Comparison of ENCODE assay signal across 3 worm cellular contexts in genomic region chrV:2600543-2600942, ce11.
TF ChIP-seq lines count a peak whose summit lies in the region.

No protein-coding gene starts in this region.

TF ChIP-seq in whole organism, L1 larva, 84 proteins besides CTCF, POLR2A, EP300 and RAD21 (continued from another document and continues in another):
- TF ChIP-seq fkh-10 (GFP tag; optimal IDR thresholded peaks at IDR 0.05; lab: Kevin White, UChicago), result peak; percentile 31
- TF ChIP-seq zag-1 (tag; optimal IDR thresholded peaks at IDR 0.05; lab: Kevin White, UChicago), result no peak
- TF ChIP-seq dsc-1 (tag; optimal IDR thresholded peaks at IDR 0.05; lab: Kevin White, UChicago), result peak; percentile 95
- TF ChIP-seq ces-1 (GFP tag; optimal IDR thresholded peaks at IDR 0.05; lab: Kevin White, UChicago), result no peak
- TF ChIP-seq ztf-11 (tag; optimal IDR thresholded peaks at IDR 0.05; lab: Kevin White, UChicago), result peak in 1 of 2 experiments; percentile 76
- TF ChIP-seq ceh-82 (tag; optimal IDR thresholded peaks at IDR 0.05; lab: Kevin White, UChicago), result peak; percentile 45 to 73 (median 72)
- TF ChIP-seq nhr-85 (tag; lab: Kevin White, UChicago), result peak; percentile 95
- peak; percentile 94 for TF ChIP-seq nhr-20 (tag; optimal IDR thresholded peaks at IDR 0.05; lab: Kevin White, UChicago)
- TF ChIP-seq dpl-1 (GFP tag; optimal IDR thresholded peaks at IDR 0.05; lab: Kevin White, UChicago), result peak; percentile 92 to 99 (median 97)
- no peak for TF ChIP-seq ama-1 (optimal IDR thresholded peaks at IDR 0.05; lab: Kevin White, UChicago)
- TF ChIP-seq lsy-2 (tag; optimal IDR thresholded peaks at IDR 0.05; lab: Kevin White, UChicago), result peak; percentile 87
- TF ChIP-seq mep-1 (tag; optimal IDR thresholded peaks at IDR 0.05; lab: Kevin White, UChicago), result peak; percentile 84
- TF ChIP-seq tlp-1 (tag; optimal IDR thresholded peaks at IDR 0.05; lab: Kevin White, UChicago), result no peak
- peak; percentile 94 for TF ChIP-seq swsn-7 (tag; optimal IDR thresholded peaks at IDR 0.05; lab: Kevin White, UChicago)
- no peak for TF ChIP-seq aha-1 (tag; optimal IDR thresholded peaks at IDR 0.05; lab: Kevin White, UChicago)
- peak; percentile 63 for TF ChIP-seq nhr-237 (tag; optimal IDR thresholded peaks at IDR 0.05; lab: Kevin White, UChicago)
- TF ChIP-seq ztf-4 (tag; optimal IDR thresholded peaks at IDR 0.05; lab: Kevin White, UChicago), result peak; percentile 67
- peak; percentile 64 for TF ChIP-seq skn-1 (tag; optimal IDR thresholded peaks at IDR 0.05; lab: Kevin White, UChicago)
- TF ChIP-seq lir-3 (tag; optimal IDR thresholded peaks at IDR 0.05; lab: Kevin White, UChicago; ENCODE audit: poor library complexity), result peak; percentile 88
- TF ChIP-seq nhr-77 (tag; optimal IDR thresholded peaks at IDR 0.05; lab: Kevin White, UChicago), result peak; percentile 63
- TF ChIP-seq fkh-8 (tag; optimal IDR thresholded peaks at IDR 0.05; lab: Kevin White, UChicago), result peak; percentile 94
- peak; percentile 90 for TF ChIP-seq xbp-1 (tag; optimal IDR thresholded peaks at IDR 0.05; lab: Kevin White, UChicago)
- TF ChIP-seq rnt-1 (tag; optimal IDR thresholded peaks at IDR 0.05; lab: Kevin White, UChicago), result peak; percentile 93
- peak; percentile 99 for TF ChIP-seq efl-1 (optimal IDR thresholded peaks at IDR 0.05; lab: Kevin White, UChicago)
- peak; percentile 97 to 100 for TF ChIP-seq efl-1 (GFP tag; optimal IDR thresholded peaks at IDR 0.05 in 1 of 2; lab: Kevin White, UChicago)
- no peak for TF ChIP-seq unc-62 (GFP tag; optimal IDR thresholded peaks at IDR 0.05; lab: Kevin White, UChicago)
- peak; percentile 95 for TF ChIP-seq egl-13 (tag; optimal IDR thresholded peaks at IDR 0.05; lab: Kevin White, UChicago)
- TF ChIP-seq nhr-84 (tag; optimal IDR thresholded peaks at IDR 0.05; lab: Kevin White, UChicago), result no peak
- peak; percentile 86 for TF ChIP-seq fkh-4 (tag; optimal IDR thresholded peaks at IDR 0.05; lab: Kevin White, UChicago; ENCODE audit: borderline replicate concordance)
- peak; percentile 96 for TF ChIP-seq nhr-47 (tag; optimal IDR thresholded peaks at IDR 0.05; lab: Kevin White, UChicago)
- TF ChIP-seq alr-1 (tag; optimal IDR thresholded peaks at IDR 0.05; lab: Kevin White, UChicago; ENCODE audit: borderline replicate concordance), result no peak
- no peak for TF ChIP-seq pqm-1 (tag; optimal IDR thresholded peaks at IDR 0.05; lab: Kevin White, UChicago)
- no peak for TF ChIP-seq unc-30 (tag; optimal IDR thresholded peaks at IDR 0.05; lab: Kevin White, UChicago)
- TF ChIP-seq nhr-12 (tag; optimal IDR thresholded peaks at IDR 0.05; lab: Kevin White, UChicago), result no peak
- TF ChIP-seq nhr-19 (GFP tag; conservative IDR thresholded peaks at IDR 0.05; lab: Robert Waterston, UW), result peak; percentile 98
- peak; percentile 90 for TF ChIP-seq nhr-90 (tag; optimal IDR thresholded peaks at IDR 0.05; lab: Kevin White, UChicago; ENCODE audit: poor library complexity)
- TF ChIP-seq snu-23 (GFP tag; optimal IDR thresholded peaks at IDR 0.05; lab: Kevin White, UChicago), result peak; percentile 93
- peak; percentile 2 for TF ChIP-seq efl-3 (GFP tag; optimal IDR thresholded peaks at IDR 0.05; lab: Kevin White, UChicago)
- TF ChIP-seq unc-86 (tag; optimal IDR thresholded peaks at IDR 0.05; lab: Kevin White, UChicago), result peak; percentile 93
- TF ChIP-seq blmp-1 (tag; optimal IDR thresholded peaks at IDR 0.05; lab: Kevin White, UChicago), result peak; percentile 35
- peak; percentile 74 for TF ChIP-seq ceh-90 (tag; optimal IDR thresholded peaks at IDR 0.05; lab: Kevin White, UChicago)
- no peak for TF ChIP-seq hlh-4 (tag; optimal IDR thresholded peaks at IDR 0.05; lab: Kevin White, UChicago)
- peak; percentile 87 for TF ChIP-seq F16B12.6 (tag; optimal IDR thresholded peaks at IDR 0.05; lab: Kevin White, UChicago)

TF ChIP-seq in whole organism, L3 larva, 47 proteins besides CTCF, POLR2A, EP300 and RAD21 (continued from another document):
- TF ChIP-seq fkh-2 (tag; optimal IDR thresholded peaks at IDR 0.05; lab: Kevin White, UChicago) (no peak), ceh-16 (tag; optimal IDR thresholded peaks at IDR 0.05; lab: Kevin White, UChicago) (no peak), elt-2 (tag; optimal IDR thresholded peaks at IDR 0.05; lab: Kevin White, UChicago) (peak; percentile 75), ztf-4 (tag; optimal IDR thresholded peaks at IDR 0.05; lab: Kevin White, UChicago) (no peak), skn-1 (tag; optimal IDR thresholded peaks at IDR 0.05; lab: Kevin White, UChicago) (peak; percentile 32), R02D3.7 (tag; optimal IDR thresholded peaks at IDR 0.05; lab: Kevin White, UChicago) (peak; percentile 66), fkh-10 (GFP tag; optimal IDR thresholded peaks at IDR 0.05; lab: Kevin White, UChicago) (no peak), sea-2 (GFP tag; optimal IDR thresholded peaks at IDR 0.05; lab: Kevin White, UChicago) (no peak), nfya-1 (tag; optimal IDR thresholded peaks at IDR 0.05; lab: Kevin White, UChicago; ENCODE audit: insufficient read depth) (peak; percentile 72), unc-62 (GFP tag; optimal IDR thresholded peaks at IDR 0.05; lab: Kevin White, UChicago) (no peak), elt-1 (tag; optimal IDR thresholded peaks at IDR 0.05; lab: Kevin White, UChicago) (no peak), nhr-28 (tag; optimal IDR thresholded peaks at IDR 0.05; lab: Kevin White, UChicago) (no peak), lin-39 (tag; optimal IDR thresholded peaks at IDR 0.05; lab: Kevin White, UChicago) (no peak), ceh-82 (tag; optimal IDR thresholded peaks at IDR 0.05; lab: Kevin White, UChicago) (peak; percentile 31), mdl-1 (tag; optimal IDR thresholded peaks at IDR 0.05; lab: Kevin White, UChicago) (no peak), ceh-9 (tag; optimal IDR thresholded peaks at IDR 0.05; lab: Kevin White, UChicago) (no peak), pha-4 (tag; optimal IDR thresholded peaks at IDR 0.05; lab: Kevin White, UChicago) (peak; percentile 90), nhr-76 (tag; optimal IDR thresholded peaks at IDR 0.05; lab: Kevin White, UChicago) (no peak), nhr-77 (tag; optimal IDR thresholded peaks at IDR 0.05; lab: Kevin White, UChicago) (no peak), zag-1 (tag; optimal IDR thresholded peaks at IDR 0.05; lab: Kevin White, UChicago) (no peak), nhr-43 (tag; optimal IDR thresholded peaks at IDR 0.05; lab: Kevin White, UChicago; ENCODE audit: poor library complexity, severe bottlenecking) (peak; percentile 64), lsy-12 (tag; optimal IDR thresholded peaks at IDR 0.05; lab: Kevin White, UChicago) (peak; percentile 72), aly-2 (tag; optimal IDR thresholded peaks at IDR 0.05; lab: Kevin White, UChicago) (no peak), jun-1 (tag; optimal IDR thresholded peaks at IDR 0.05; lab: Kevin White, UChicago) (peak; percentile 38), pqm-1 (tag; optimal IDR thresholded peaks at IDR 0.05; lab: Kevin White, UChicago) (no peak), hmg-11 (tag; optimal IDR thresholded peaks at IDR 0.05; lab: Kevin White, UChicago) (peak; percentile 54), unc-39 (tag; optimal IDR thresholded peaks at IDR 0.05; lab: Kevin White, UChicago) (no peak)
TF ChIP-seq in whole organism, L3 larva: peak in this region for 16.

TF ChIP-seq in whole organism, young adult, 124 proteins besides CTCF, POLR2A, EP300 and RAD21 (continued from another document and continues in another):
- peak; percentile 51; the same call in 1 of the 2 replicates for TF ChIP-seq lin-26 (GFP tag; IDR thresholded peaks at IDR 0.05; lab: Robert Waterston, UW)
- no peak for TF ChIP-seq rec-8 (tag; optimal IDR thresholded peaks at IDR 0.05; lab: Kevin White, UChicago)
- peak; percentile 81 for TF ChIP-seq hmg-1.2 (GFP tag; IDR thresholded peaks at IDR 0.05; lab: Robert Waterston, UW)
- TF ChIP-seq F52B5.7 (tag; optimal IDR thresholded peaks at IDR 0.05; lab: Kevin White, UChicago), result no peak
- no peak for TF ChIP-seq ceh-79 (tag; optimal IDR thresholded peaks at IDR 0.05; lab: Kevin White, UChicago)
- TF ChIP-seq madf-6 (GFP tag; IDR thresholded peaks at IDR 0.05; lab: Robert Waterston, UW), result peak; percentile 80
- TF ChIP-seq F57A8.1 (GFP tag; optimal IDR thresholded peaks at IDR 0.05; lab: Kevin White, UChicago), result no peak
- 0 out of 2 replicates have a peak, but pooled peaks have one; percentile 71 for TF ChIP-seq egl-18 (GFP tag; IDR thresholded peaks at IDR 0.05; lab: Robert Waterston, UW)
- TF ChIP-seq sea-2 (GFP tag; IDR thresholded peaks at IDR 0.05; lab: Robert Waterston, UW), result no peak
- TF ChIP-seq Y53G8AR.9 (GFP tag; conservative IDR thresholded peaks at IDR 0.05; lab: Robert Waterston, UW), result peak; percentile 88
- TF ChIP-seq madf-3 (GFP tag; IDR thresholded peaks at IDR 0.05; lab: Robert Waterston, UW), result peak; percentile 81; the same call in 1 of the 2 replicates
- TF ChIP-seq B0261.1 (tag; optimal IDR thresholded peaks at IDR 0.05; lab: Kevin White, UChicago), result no peak
- peak; percentile 81 for TF ChIP-seq bed-2 (GFP tag; IDR thresholded peaks at IDR 0.05; lab: Robert Waterston, UW)
- peak; percentile 67; the same call in 1 of the 2 replicates for TF ChIP-seq hmg-20 (GFP tag; IDR thresholded peaks at IDR 0.05; lab: Robert Waterston, UW)
- TF ChIP-seq mes-4 (tag; optimal IDR thresholded peaks at IDR 0.05; lab: Kevin White, UChicago), result no peak
- peak; percentile 37 for TF ChIP-seq F22D6.2 (tag; optimal IDR thresholded peaks at IDR 0.05; lab: Kevin White, UChicago)
- no peak for TF ChIP-seq mel-28 (tag; optimal IDR thresholded peaks at IDR 0.05; lab: Kevin White, UChicago; ENCODE audit: borderline replicate concordance)
- TF ChIP-seq aptf-3 (GFP tag; IDR thresholded peaks at IDR 0.05; lab: Robert Waterston, UW), result no peak
- TF ChIP-seq zfh-2 (GFP tag; conservative IDR thresholded peaks at IDR 0.05; lab: Robert Waterston, UW), result peak; percentile 51
- TF ChIP-seq attf-6 (GFP tag; IDR thresholded peaks at IDR 0.05; lab: Robert Waterston, UW), result 0 out of 2 replicates have a peak, but pooled peaks have one; percentile 29
- peak; percentile 53; the same call in 1 of the 2 replicates for TF ChIP-seq aptf-2 (GFP tag; conservative IDR thresholded peaks at IDR 0.05; lab: Robert Waterston, UW)
- TF ChIP-seq F55B11.4 (tag; optimal IDR thresholded peaks at IDR 0.05; lab: Kevin White, UChicago; ENCODE audit: borderline replicate concordance, insufficient read depth), result no peak
- TF ChIP-seq ztf-26 (tag; optimal IDR thresholded peaks at IDR 0.05; lab: Kevin White, UChicago), result peak; percentile 56
- no peak for TF ChIP-seq akir-1 (GFP tag; optimal IDR thresholded peaks at IDR 0.05; lab: Kevin White, UChicago)
- TF ChIP-seq ztf-3 (GFP tag; optimal IDR thresholded peaks at IDR 0.05; lab: Kevin White, UChicago), result no peak
- peak; percentile 80 for TF ChIP-seq C06A6.2 (GFP tag; conservative IDR thresholded peaks at IDR 0.05; lab: Robert Waterston, UW)
- TF ChIP-seq ceh-91 (GFP tag; IDR thresholded peaks at IDR 0.05; lab: Robert Waterston, UW), result peak; percentile 70; the same call in 1 of the 2 replicates
- TF ChIP-seq snpc-1.1 (tag; optimal IDR thresholded peaks at IDR 0.05; lab: Kevin White, UChicago; ENCODE audit: insufficient read depth), result no peak
- TF ChIP-seq B0019.2 (GFP tag; conservative IDR thresholded peaks at IDR 0.05; lab: Robert Waterston, UW), result no peak
- peak; percentile 29 for TF ChIP-seq lsl-1 (GFP tag; optimal IDR thresholded peaks at IDR 0.05; lab: Kevin White, UChicago)
- TF ChIP-seq T26A5.8 (tag; optimal IDR thresholded peaks at IDR 0.05; lab: Kevin White, UChicago), result no peak
- peak; percentile 38 for TF ChIP-seq unc-130 (GFP tag; optimal IDR thresholded peaks at IDR 0.05; lab: Kevin White, UChicago)
- no peak for TF ChIP-seq ama-1 (optimal IDR thresholded peaks at IDR 0.05; lab: Kevin White, UChicago)
- no peak for TF ChIP-seq ama-1 (GFP tag; optimal IDR thresholded peaks at IDR 0.05; lab: Kevin White, UChicago)
- TF ChIP-seq him-1 (tag; optimal IDR thresholded peaks at IDR 0.05; lab: Kevin White, UChicago), result no peak
- TF ChIP-seq efl-1 (GFP tag; optimal IDR thresholded peaks at IDR 0.05; lab: Kevin White, UChicago), result peak; percentile 88
- TF ChIP-seq bed-1 (GFP tag; IDR thresholded peaks at IDR 0.05; lab: Robert Waterston, UW), result no peak
- no peak for TF ChIP-seq F10E7.11 (tag; optimal IDR thresholded peaks at IDR 0.05; lab: Kevin White, UChicago)
- no peak for TF ChIP-seq ZK185.1 (tag; optimal IDR thresholded peaks at IDR 0.05; lab: Kevin White, UChicago; ENCODE audit: poor library complexity, severe bottlenecking)
- no peak for TF ChIP-seq mxl-1 (tag; optimal IDR thresholded peaks at IDR 0.05; lab: Kevin White, UChicago)
- TF ChIP-seq fkh-3 (tag; optimal IDR thresholded peaks at IDR 0.05; lab: Kevin White, UChicago), result no peak
- TF ChIP-seq gei-17 (GFP tag; optimal IDR thresholded peaks at IDR 0.05; lab: Kevin White, UChicago), result peak; percentile 67
- TF ChIP-seq nhr-120 (GFP tag; IDR thresholded peaks at IDR 0.05; lab: Robert Waterston, UW), result no peak
- TF ChIP-seq zim-3 (tag; optimal IDR thresholded peaks at IDR 0.05; lab: Kevin White, UChicago), result no peak
- peak; percentile 60; the same call in 1 of the 2 replicates for TF ChIP-seq cebp-1 (GFP tag; IDR thresholded peaks at IDR 0.05; lab: Robert Waterston, UW)
- peak; percentile 90 for TF ChIP-seq cebp-1 (tag; optimal IDR thresholded peaks at IDR 0.05; lab: Kevin White, UChicago)
- TF ChIP-seq dpl-1 (GFP tag; optimal IDR thresholded peaks at IDR 0.05; lab: Kevin White, UChicago), result peak; percentile 87
- 0 out of 2 replicates have a peak, but pooled peaks have one; percentile 34 for TF ChIP-seq nfya-2 (GFP tag; IDR thresholded peaks at IDR 0.05; lab: Robert Waterston, UW)
- peak; percentile 92 for TF ChIP-seq nfyb-1 (GFP tag; IDR thresholded peaks at IDR 0.05; lab: Robert Waterston, UW)
- TF ChIP-seq lin-54 (GFP tag; optimal IDR thresholded peaks at IDR 0.05; lab: Kevin White, UChicago), result peak; percentile 98
- TF ChIP-seq hlh-26 (GFP tag; conservative IDR thresholded peaks at IDR 0.05; lab: Robert Waterston, UW), result no peak
- TF ChIP-seq let-607 (tag; optimal IDR thresholded peaks at IDR 0.05; lab: Kevin White, UChicago), result peak; percentile 24 to 62
- peak; percentile 92 for TF ChIP-seq dox-1 (GFP tag; IDR thresholded peaks at IDR 0.05; lab: Robert Waterston, UW)
- TF ChIP-seq repo-1 (tag; optimal IDR thresholded peaks at IDR 0.05; lab: Kevin White, UChicago), result peak; percentile 47
- peak; percentile 75 for TF ChIP-seq B0336.3 (GFP tag; IDR thresholded peaks at IDR 0.05; lab: Robert Waterston, UW)
- TF ChIP-seq snpc-4 (GFP tag; optimal IDR thresholded peaks at IDR 0.05; lab: Kevin White, UChicago), result no peak
- TF ChIP-seq snpc-4 (tag; optimal IDR thresholded peaks at IDR 0.05; lab: Kevin White, UChicago), result peak in 2 of 4 experiments; percentile 47 to 57
- TF ChIP-seq ceh-58 (GFP tag; IDR thresholded peaks at IDR 0.05; lab: Robert Waterston, UW), result no peak
- 0 out of 2 replicates have a peak, but pooled peaks have one; percentile 58 for TF ChIP-seq cebp-2 (GFP tag; IDR thresholded peaks at IDR 0.05; lab: Robert Waterston, UW)
- TF ChIP-seq hrde-1 (tag; optimal IDR thresholded peaks at IDR 0.05; lab: Kevin White, UChicago; ENCODE audit: borderline replicate concordance), result no peak
- no peak for TF ChIP-seq snpc-1.3 (tag; optimal IDR thresholded peaks at IDR 0.05; lab: Kevin White, UChicago; ENCODE audit: insufficient read depth)
- TF ChIP-seq Y95B8A.8 (GFP tag; IDR thresholded peaks at IDR 0.05; lab: Robert Waterston, UW), result peak; percentile 79; the same call in 1 of the 2 replicates
- TF ChIP-seq T07F8.4 (tag; optimal IDR thresholded peaks at IDR 0.05; lab: Kevin White, UChicago), result no peak
- no peak for TF ChIP-seq chd-7 (tag; optimal IDR thresholded peaks at IDR 0.05; lab: Kevin White, UChicago)
- no peak for TF ChIP-seq F57C9.4 (tag; optimal IDR thresholded peaks at IDR 0.05; lab: Kevin White, UChicago)
- no peak for TF ChIP-seq hsf-1 (GFP tag; IDR thresholded peaks at IDR 0.05; lab: Robert Waterston, UW)
- peak; percentile 95 for TF ChIP-seq pbrm-1 (GFP tag; IDR thresholded peaks at IDR 0.05; lab: Robert Waterston, UW)
- TF ChIP-seq ccch-3 (GFP tag; optimal IDR thresholded peaks at IDR 0.05; lab: Kevin White, UChicago), result no peak
- peak; percentile 78 for TF ChIP-seq athp-1 (tag; optimal IDR thresholded peaks at IDR 0.05; lab: Kevin White, UChicago)
